Fruit fly (Drosophila melanogaster) S2 (cell line): ENCODE data around the gene CG31787.

Experiments used
- CG8478 ChIP-seq: fragments of >200 bp; optimal IDR thresholded peaks from 2 replicates; lab custom pipeline; 2018
- CTCF ChIP-seq, 2 experiments: fragments of >200 bp; optimal IDR thresholded peaks; 2 replicates each; lab custom pipeline; 2018

DNA sequence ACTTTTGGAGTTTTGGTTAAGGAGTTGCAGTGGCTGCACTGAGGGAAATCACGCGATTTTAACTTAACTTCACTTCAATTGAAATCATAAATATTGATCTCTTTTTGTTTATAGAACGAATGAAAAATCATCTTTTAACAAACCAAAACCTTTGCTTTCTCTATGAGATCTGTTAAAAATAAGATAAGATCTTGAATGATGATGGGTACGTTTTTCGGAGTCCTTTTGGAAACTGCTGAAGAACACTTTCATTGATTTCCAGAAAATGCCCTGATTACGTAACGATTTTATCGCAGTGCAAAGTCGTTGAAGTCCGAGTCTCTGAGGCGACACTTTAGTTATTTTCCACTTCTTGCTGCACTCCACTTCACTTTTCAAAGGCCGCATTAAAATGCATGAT is 26.8 kb upstream of the CG31787 start:
- no peak for TF ChIP-seq CTCF (optimal IDR thresholded peaks at IDR 0.05; lab: Kevin White, UChicago)
- TF ChIP-seq CG8478 (lab: Kevin White, UChicago) = no peak
